Fruit fly (Drosophila melanogaster) whole organism, prepupa: Measurements from ENCODE around the gene CG5882.
A peak's percentile ranks its signal among the peaks of the same experiment; 100 is the strongest.

Experiments used
- Blimp-1 ChIP-seq: fragments of 200-800 bp; sonication (Bioruptor generic); optimal IDR thresholded peaks from 3 replicates; lab custom pipeline; 2017; ENCODE audit warnings: missing biosample characterization, missing genetic modification characterization, mild to moderate bottlenecking, moderate library complexity, missing genetic modification reagents
- CG10631 ChIP-seq: fragments of 200-800 bp; sonication (Bioruptor generic); optimal IDR thresholded peaks from 2 replicates; lab custom pipeline; 2016; ENCODE audit warnings: missing biosample characterization, missing genetic modification characterization
- CG10669 ChIP-seq: fragments of 200-800 bp; sonication (Bioruptor generic); optimal IDR thresholded peaks from 3 replicates; lab custom pipeline; 2018; ENCODE audit warnings: missing biosample characterization, mild to moderate bottlenecking, missing genetic modification characterization, moderate library complexity
- CG11294 ChIP-seq: fragments of 200-800 bp; sonication (Bioruptor generic); IDR thresholded peaks from 2 replicates; pipeline ENCODE4 v1.3.6; 2022; ENCODE audit warnings: missing biosample characterization, missing genetic modification characterization
- CG11902 ChIP-seq: fragments of 200-800 bp; sonication (Bioruptor generic); optimal IDR thresholded peaks from 3 replicates; lab custom pipeline; 2016; ENCODE audit warnings: missing biosample characterization, missing genetic modification characterization
- CG15336 ChIP-seq: fragments of 200-800 bp; sonication (Bioruptor generic); IDR thresholded peaks from 2 replicates; pipeline ENCODE4 v1.3.6; 2022; ENCODE audit warnings: missing biosample characterization, missing genetic modification characterization
- CG1621 ChIP-seq: fragments of 200-800 bp; sonication (Bioruptor generic); optimal IDR thresholded peaks from 3 replicates; lab custom pipeline; 2018; ENCODE audit warnings: missing biosample characterization, mild to moderate bottlenecking, missing genetic modification characterization
- CG16779 ChIP-seq: fragments of 200-800 bp; sonication (Bioruptor generic); optimal IDR thresholded peaks from 3 replicates; lab custom pipeline; 2017; ENCODE audit warnings: missing biosample characterization, mild to moderate bottlenecking, missing genetic modification characterization
- CG32006 ChIP-seq: fragments of 200-800 bp; sonication (Bioruptor generic); optimal IDR thresholded peaks from 3 replicates; lab custom pipeline; 2017; ENCODE audit warnings: missing biosample characterization, mild to moderate bottlenecking, missing genetic modification characterization
- CG4318 ChIP-seq: fragments of 200-800 bp; sonication (Bioruptor generic); optimal IDR thresholded peaks from 3 replicates; lab custom pipeline; 2017; ENCODE audit warnings: missing biosample characterization, mild to moderate bottlenecking, missing genetic modification characterization
- CG6808 ChIP-seq: fragments of 200-800 bp; sonication (Bioruptor generic); optimal IDR thresholded peaks from 3 replicates; lab custom pipeline; 2017; ENCODE audit warnings: missing biosample characterization, missing genetic modification characterization, mild to moderate bottlenecking, moderate library complexity, missing genetic modification reagents
- CG6854 ChIP-seq: fragments of 200-800 bp; sonication (Bioruptor generic); optimal IDR thresholded peaks from 2 replicates; lab custom pipeline; 2017; ENCODE audit warnings: missing biosample characterization, mild to moderate bottlenecking, missing genetic modification characterization
- CG8119 ChIP-seq: fragments of 200-800 bp; sonication (Bioruptor generic); IDR thresholded peaks from 3 replicates; pipeline ENCODE4 v1.3.6; 2022; ENCODE audit warnings: missing biosample characterization, missing genetic modification characterization
- CG9139 ChIP-seq: fragments of 200-800 bp; sonication (Bioruptor generic); optimal IDR thresholded peaks from 3 replicates; lab custom pipeline; 2017; ENCODE audit warnings: missing biosample characterization, mild to moderate bottlenecking, missing genetic modification characterization
- Eip75B ChIP-seq: fragments of 200-800 bp; sonication (Bioruptor generic); optimal IDR thresholded peaks from 3 replicates; lab custom pipeline; 2016; ENCODE audit warnings: missing biosample characterization, missing genetic modification characterization
- Eip78C ChIP-seq: fragments of 200-800 bp; sonication (Bioruptor generic); peaks from one replicate; lab custom pipeline; 2016; ENCODE audit warnings: missing biosample characterization, missing genetic modification characterization
- Ets21C ChIP-seq: fragments of 200-800 bp; sonication (Bioruptor generic); optimal IDR thresholded peaks from 3 replicates; lab custom pipeline; 2016; ENCODE audit warnings: missing biosample characterization, missing genetic modification characterization
- Ets96B ChIP-seq: fragments of 200-800 bp; optimal IDR thresholded peaks from 2 replicates; lab custom pipeline; 2019; ENCODE audit warnings: missing biosample characterization, mild to moderate bottlenecking, missing genetic modification characterization, moderate library complexity
- Hr39 ChIP-seq: fragments of 200-800 bp; sonication (Bioruptor generic); optimal IDR thresholded peaks from 2 replicates; lab custom pipeline; 2016; ENCODE audit warnings: missing biosample characterization, missing genetic modification characterization
- Hr4 ChIP-seq: fragments of 200-800 bp; sonication (Bioruptor generic); optimal IDR thresholded peaks from 3 replicates; lab custom pipeline; 2016; ENCODE audit warnings: missing biosample characterization, missing genetic modification characterization
- Lpt ChIP-seq: fragments of 200-800 bp; sonication (Bioruptor generic); optimal IDR thresholded peaks from 3 replicates; lab custom pipeline; 2016; ENCODE audit warnings: missing biosample characterization, missing genetic modification characterization
- OdsH ChIP-seq: fragments of 200-800 bp; sonication (Bioruptor generic); optimal IDR thresholded peaks from 3 replicates; lab custom pipeline; 2016; ENCODE audit warnings: missing biosample characterization, missing genetic modification characterization
- Smox ChIP-seq: fragments of 200-800 bp; sonication (Bioruptor generic); optimal IDR thresholded peaks from 3 replicates; lab custom pipeline; 2016; ENCODE audit warnings: missing biosample characterization, missing genetic modification characterization
- Sox102F ChIP-seq: fragments of 200-800 bp; sonication (Bioruptor generic); optimal IDR thresholded peaks from 2 replicates; lab custom pipeline; 2016; ENCODE audit warnings: missing biosample characterization, mild to moderate bottlenecking, missing genetic modification characterization
- Sox15 ChIP-seq: fragments of 200-800 bp; sonication (Bioruptor generic); optimal IDR thresholded peaks from 3 replicates; lab custom pipeline; 2016; ENCODE audit warnings: missing biosample characterization, missing genetic modification characterization
- achi ChIP-seq: fragments of 200-800 bp; sonication (Bioruptor generic); optimal IDR thresholded peaks from 3 replicates; lab custom pipeline; 2016; ENCODE audit warnings: missing biosample characterization, missing genetic modification characterization
- acj6 ChIP-seq: fragments of 200-800 bp; sonication (Bioruptor generic); optimal IDR thresholded peaks from 3 replicates; lab custom pipeline; 2016; ENCODE audit warnings: missing biosample characterization, missing genetic modification characterization
- cyc ChIP-seq: fragments of 200-800 bp; sonication (Bioruptor generic); optimal IDR thresholded peaks from 3 replicates; lab custom pipeline; 2016; ENCODE audit warnings: missing biosample characterization, missing genetic modification characterization
- dac ChIP-seq: fragments of 200-800 bp; sonication (Bioruptor generic); optimal IDR thresholded peaks from 2 replicates; lab custom pipeline; 2017; ENCODE audit warnings: missing biosample characterization, mild to moderate bottlenecking, missing genetic modification characterization
- dsx ChIP-seq: fragments of 200-800 bp; optimal IDR thresholded peaks from 3 replicates; lab custom pipeline; 2019; ENCODE audit warnings: missing biosample characterization, mild to moderate bottlenecking, missing genetic modification characterization, moderate library complexity; ENCODE audit not compliant: poor library complexity, severe bottlenecking
- eg ChIP-seq: fragments of 200-800 bp; sonication (Bioruptor generic); IDR thresholded peaks from 3 replicates; pipeline ENCODE4 v1.3.6; 2022; ENCODE audit warnings: missing biosample characterization, missing genetic modification characterization
- esn ChIP-seq: fragments of 200-800 bp; sonication (Bioruptor generic); optimal IDR thresholded peaks from 2 replicates; lab custom pipeline; 2016; ENCODE audit warnings: missing biosample characterization, mild to moderate bottlenecking, missing genetic modification characterization, moderate library complexity
- fd59A ChIP-seq: fragments of 200-800 bp; sonication (Bioruptor generic); optimal IDR thresholded peaks from 2 replicates; lab custom pipeline; 2017; ENCODE audit warnings: missing biosample characterization, mild to moderate bottlenecking, missing genetic modification characterization, missing genetic modification reagents
- fd85E ChIP-seq: fragments of 200-800 bp; sonication (Bioruptor generic); optimal IDR thresholded peaks from 3 replicates; lab custom pipeline; 2016; ENCODE audit warnings: missing biosample characterization, missing genetic modification characterization
- fkh ChIP-seq: fragments of 200-800 bp; sonication (Bioruptor generic); optimal IDR thresholded peaks from 3 replicates; lab custom pipeline; 2017; ENCODE audit warnings: missing biosample characterization, mild to moderate bottlenecking, missing genetic modification characterization, moderate library complexity
- pdm3 ChIP-seq: fragments of 200-800 bp; sonication (Bioruptor generic); optimal IDR thresholded peaks from 3 replicates; lab custom pipeline; 2016; ENCODE audit warnings: missing biosample characterization, missing genetic modification characterization
- salr ChIP-seq, 2 experiments: fragments of 200-800 bp; sonication (Bioruptor generic); optimal IDR thresholded peaks; 3 replicates each; lab custom pipeline; 2016 to 2018; ENCODE audit warnings: missing biosample characterization in 2 of 2, missing genetic modification characterization in 2 of 2, mild to moderate bottlenecking in 1 of 2
- spab ChIP-seq: fragments of 200-800 bp; sonication (Bioruptor generic); optimal IDR thresholded peaks from 2 replicates; lab custom pipeline; 2017; ENCODE audit warnings: missing biosample characterization, mild to moderate bottlenecking, missing genetic modification characterization, missing genetic modification reagents
- ss ChIP-seq, 2 experiments: fragments of 200-800 bp; sonication (Bioruptor generic); optimal IDR thresholded peaks; 2 replicates in 1 of 2; 3 replicates in 1 of 2; lab custom pipeline; 2017 to 2018; ENCODE audit warnings: mild to moderate bottlenecking in 2 of 2, missing biosample characterization in 2 of 2, missing genetic modification characterization in 2 of 2, moderate library complexity in 1 of 2
- svp ChIP-seq: fragments of 200-800 bp; sonication (Bioruptor generic); peaks from one replicate; lab custom pipeline; 2016; ENCODE audit warnings: missing biosample characterization, missing genetic modification characterization
- topi ChIP-seq: fragments of 200-800 bp; sonication (Bioruptor generic); optimal IDR thresholded peaks from 3 replicates; lab custom pipeline; 2016; ENCODE audit warnings: missing biosample characterization, missing genetic modification characterization

The CG5882 gene

dm6 chr3R:27135692-27136641 lies 17.5 kb downstream of the CG5882 start (continued):
- TF ChIP-seq eg (GFP tag; lab: Robert Waterston, UW) (no peak), svp (peak; percentile 39), Ets21C (GFP tag; lab: Kevin White, UChicago) (no peak), ss (GFP tag; optimal IDR thresholded peaks at IDR 0.05; lab: Kevin White, UChicago) (peak; percentile 22 to 69), CG10631 (GFP tag; lab: Kevin White, UChicago) (peak; percentile 56), dac (no peak), CG9139 (GFP tag; lab: Kevin White, UChicago) (peak; percentile 62), acj6 (GFP tag; lab: Kevin White, UChicago) (peak; percentile 48), achi (GFP tag; lab: Kevin White, UChicago) (peak; percentile 41), Lpt (GFP tag; lab: Kevin White, UChicago) (no peak)

dm6 chr3R:27137914-27138323 lies 19.5 kb downstream of the CG5882 start:
- TF ChIP-seq eg (GFP tag; lab: Robert Waterston, UW) (peak; percentile 13; the same call in 1 of the 3 replicates), fkh (GFP tag; lab: Kevin White, UChicago) (peak; percentile 87), CG6854 (GFP tag; lab: Kevin White, UChicago) (peak; percentile 24), fd59A (no peak), Eip78C (GFP tag; lab: Kevin White, UChicago) (peak; percentile 30), dsx (peak; percentile 90), dac (no peak), CG9139 (GFP tag; lab: Kevin White, UChicago) (no peak), OdsH (GFP tag; lab: Kevin White, UChicago) (no peak), Hr39 (no peak), CG15336 (GFP tag; lab: Robert Waterston, UW) (peak; percentile 31; the same call in 1 of the 2 replicates), Blimp-1 (GFP tag; lab: Kevin White, UChicago) (no peak), pdm3 (GFP tag; lab: Kevin White, UChicago) (no peak)

dm6 chr3R:27138700-27139099 lies 20.3 kb downstream of the CG5882 start:
- TF ChIP-seq dsx (no peak), Blimp-1 (GFP tag; lab: Kevin White, UChicago) (no peak), fd85E (GFP tag; lab: Kevin White, UChicago) (no peak), fkh (GFP tag; lab: Kevin White, UChicago) (no peak), Ets21C (GFP tag; lab: Kevin White, UChicago) (no peak), dac (no peak), CG11294 (no peak), Eip75B (GFP tag; lab: Kevin White, UChicago) (no peak), salr (GFP tag; optimal IDR thresholded peaks at IDR 0.05; lab: Kevin White, UChicago) (no peak), Smox (GFP tag; lab: Kevin White, UChicago) (no peak), CG32006 (GFP tag; lab: Kevin White, UChicago) (no peak), CG16779 (tag; lab: Kevin White, UChicago) (no peak), Hr4 (GFP tag; lab: Kevin White, UChicago) (no peak), CG9139 (GFP tag; lab: Kevin White, UChicago) (no peak)
- TF ChIP-seq, all 60 proteins: peak for 0

- TF ChIP-seq CG11294 = no peak
- peak; percentile 82 for TF ChIP-seq Sox15 (GFP tag; lab: Kevin White, UChicago)
- TF ChIP-seq Hr39 = peak; percentile 69
- TF ChIP-seq CG8119 (GFP tag; lab: Robert Waterston, UW) = no peak
- TF ChIP-seq Sox102F (GFP tag; lab: Kevin White, UChicago) = peak; percentile 66
- TF ChIP-seq fkh (GFP tag; lab: Kevin White, UChicago) = no peak
- TF ChIP-seq esn (GFP tag; lab: Kevin White, UChicago) = peak; percentile 75
- peak; percentile 88 for TF ChIP-seq svp
- peak; percentile 39 for TF ChIP-seq Ets96B (tag; lab: Kevin White, UChicago)
- peak; percentile 74 for TF ChIP-seq CG32006 (GFP tag; lab: Kevin White, UChicago)
- TF ChIP-seq Ets21C (GFP tag; lab: Kevin White, UChicago) = peak; percentile 65
- peak; percentile 15 for TF ChIP-seq CG1621 (tag; lab: Kevin White, UChicago)
- TF ChIP-seq spab (GFP tag; lab: Kevin White, UChicago) = peak; percentile 26
- TF ChIP-seq cyc (GFP tag; lab: Kevin White, UChicago) = peak; percentile 69
- peak; percentile 80 for TF ChIP-seq topi
- peak; percentile 72 for TF ChIP-seq CG11902
- TF ChIP-seq OdsH (GFP tag; lab: Kevin White, UChicago) = peak; percentile 57
- TF ChIP-seq CG4318 (GFP tag; lab: Kevin White, UChicago) = peak; percentile 37
- peak; percentile 48 for TF ChIP-seq Blimp-1 (GFP tag; lab: Kevin White, UChicago)
- TF ChIP-seq CG6808 (GFP tag; lab: Kevin White, UChicago) = peak; percentile 12
- peak; percentile 92 for TF ChIP-seq Eip78C (GFP tag; lab: Kevin White, UChicago)
- peak; percentile 68 for TF ChIP-seq CG10669 (GFP tag; lab: Kevin White, UChicago)
- TF ChIP-seq salr (GFP tag; optimal IDR thresholded peaks at IDR 0.05; lab: Kevin White, UChicago) = peak in 1 of 2 experiments; percentile 45
- TF ChIP-seq achi (GFP tag; lab: Kevin White, UChicago) = peak; percentile 59
These were observed 21.5 kb downstream of the CG5882 start for dm6 chr3R:27139963-27140362.
